Fruit fly (Drosophila melanogaster) whole organism, embryonic: ENCODE data around the gene CG4041.

Experiments used
- CG14441 ChIP-seq: fragments of 200-800 bp; sonication (Bioruptor generic); IDR thresholded peaks from 2 replicates; pipeline ENCODE4 v1.3.6; 2022; ENCODE audit warnings: missing biosample characterization, missing genetic modification characterization
- CG14965 ChIP-seq: fragments of 200-800 bp; sonication (Bioruptor generic); optimal IDR thresholded peaks from 2 replicates; lab custom pipeline; 2016; ENCODE audit warnings: missing biosample characterization, missing genetic modification characterization, borderline replicate concordance

DNA sequence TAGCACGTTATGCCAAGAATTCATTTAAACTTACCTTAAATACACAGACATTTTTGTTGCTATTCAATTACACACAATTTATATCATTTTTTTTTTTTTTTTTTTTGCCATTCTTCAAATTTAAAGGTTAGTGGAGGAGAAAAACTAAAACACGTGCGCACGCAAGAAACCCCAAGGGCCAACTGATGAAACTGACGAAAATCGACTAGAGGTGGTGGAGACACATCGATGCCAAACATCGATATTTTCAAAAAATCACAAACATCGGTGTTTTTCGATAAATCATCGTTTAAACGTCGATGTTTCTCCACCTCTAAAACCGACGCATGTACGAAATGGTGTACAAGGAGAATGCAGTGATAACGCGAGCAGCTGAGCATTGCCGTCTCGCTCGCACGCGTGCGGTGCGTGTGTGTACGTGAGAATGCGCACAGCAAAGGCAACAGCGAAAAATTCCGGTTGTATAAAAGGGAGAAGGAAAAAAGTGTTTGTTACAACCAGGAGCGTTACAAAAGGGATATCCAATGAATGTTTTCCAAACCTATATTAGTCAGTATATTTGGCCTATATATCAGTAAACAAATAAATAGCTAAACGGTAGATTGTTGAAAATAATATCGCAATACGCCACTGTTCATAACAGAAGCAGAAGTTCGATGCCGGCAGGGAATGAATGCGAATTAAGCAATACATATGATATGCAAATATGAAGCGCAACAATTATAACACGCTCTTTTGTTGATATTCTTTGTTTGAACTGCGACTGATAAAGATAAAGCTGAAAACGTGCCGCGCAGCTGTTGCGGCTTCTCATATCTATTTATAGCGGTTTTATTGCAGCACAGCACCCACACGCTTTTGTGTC, 18.0 kb upstream of the CG4041 start:
- TF ChIP-seq CG14965 (GFP tag; lab: Kevin White, UChicago) (no peak), CG14441 (GFP tag; lab: Robert Waterston, UW) (no peak)
